Fruit fly (Drosophila melanogaster) S2 (cell line): ENCODE results near the gene CG42788.

Source experiments
- CG8478 ChIP-seq: fragments of >200 bp; optimal IDR thresholded peaks from 2 replicates; lab custom pipeline; 2018
- CTCF ChIP-seq, 2 experiments: fragments of >200 bp; optimal IDR thresholded peaks; 2 replicates each; lab custom pipeline; 2018

DNA sequence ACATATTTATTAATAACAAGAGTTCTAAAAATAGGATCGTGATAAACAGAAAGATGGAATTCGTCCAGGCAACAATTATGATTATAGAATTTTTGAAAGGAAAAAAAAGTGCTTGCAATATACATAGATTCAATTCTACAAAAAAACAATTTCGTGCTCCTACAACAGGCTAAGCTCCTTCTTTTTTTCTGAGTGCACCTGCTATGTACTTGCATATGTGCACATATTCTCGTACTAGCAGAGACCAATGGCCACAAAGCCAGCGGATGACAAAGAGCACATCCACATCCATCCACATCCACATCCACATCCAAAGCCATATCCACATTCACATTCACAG lies 41.8 kb downstream of the CG42788 start:
- TF ChIP-seq CG8478 (no peak), CTCF (optimal IDR thresholded peaks at IDR 0.05; lab: Kevin White, UChicago) (no peak)
